ENCODE assay signal across 5 fruit fly cellular contexts in genomic region chr3L:3143383-3143962, dm6.
TF ChIP-seq lines count a peak whose summit lies in the region.

Gene CG11537, minus strand, starts transcription at chr3L:3143457.
Gene Alg2, plus strand, starts transcription at chr3L:3143808.

- TF ChIP-seq CTCF in whole organism, embryonic (GFP tag; optimal IDR thresholded peaks at IDR 0.05; lab: Kevin White, UChicago): no peak

TF ChIP-seq in whole organism, adult, 20 proteins besides CTCF, POLR2A, EP300 and RAD21:
- TF ChIP-seq pad (GFP tag; optimal IDR thresholded peaks at IDR 0.05; lab: Kevin White, UChicago) (no peak), Hr96 (GFP tag; optimal IDR thresholded peaks at IDR 0.05; lab: Kevin White, UChicago) (no peak), CG1620 (GFP tag; optimal IDR thresholded peaks at IDR 0.05; lab: Kevin White, UChicago) (peak; percentile 27), tj (GFP tag; optimal IDR thresholded peaks at IDR 0.05; lab: Kevin White, UChicago) (peak; percentile 59), kay (GFP tag; lab: Kevin White, UChicago; ENCODE audit: borderline replicate concordance) (no peak), CG7045 (GFP tag; optimal IDR thresholded peaks at IDR 0.05; lab: Kevin White, UChicago) (peak; percentile 21), CG11617 (GFP tag; optimal IDR thresholded peaks at IDR 0.05; lab: Kevin White, UChicago) (peak; percentile 10), CG14711 (tag; optimal IDR thresholded peaks at IDR 0.05; lab: Kevin White, UChicago) (peak; percentile 98), CG7101 (tag; optimal IDR thresholded peaks at IDR 0.05; lab: Kevin White, UChicago) (peak; percentile 12), toe (GFP tag; optimal IDR thresholded peaks at IDR 0.05; lab: Kevin White, UChicago) (no peak), CG5204 (GFP tag; optimal IDR thresholded peaks at IDR 0.05; lab: Kevin White, UChicago) (no peak), Mnt (GFP tag; optimal IDR thresholded peaks at IDR 0.05; lab: Kevin White, UChicago) (peak; percentile 57), ovo (GFP tag; optimal IDR thresholded peaks at IDR 0.05; lab: Kevin White, UChicago) (no peak), cic (GFP tag; optimal IDR thresholded peaks at IDR 0.05; lab: Kevin White, UChicago) (no peak), CG33017 (tag; optimal IDR thresholded peaks at IDR 0.05; lab: Kevin White, UChicago) (no peak), CG12768 (GFP tag; optimal IDR thresholded peaks at IDR 0.05; lab: Kevin White, UChicago) (peak; percentile 54), bab1 (GFP tag; optimal IDR thresholded peaks at IDR 0.05; lab: Kevin White, UChicago) (peak; percentile 55), cnc (optimal IDR thresholded peaks at IDR 0.05; lab: Kevin White, UChicago) (no peak)
TF ChIP-seq in whole organism, adult: peak in this region for 9.

TF ChIP-seq in whole organism, embryonic, 481 proteins besides CTCF, POLR2A, EP300 and RAD21 (continues in another document):
- TF ChIP-seq az2 (GFP tag; optimal IDR thresholded peaks at IDR 0.05; lab: Kevin White, UChicago) (peak; percentile 13), rib (GFP tag; IDR thresholded peaks at IDR 0.05; lab: Robert Waterston, UW) (no peak; the same call in 1 of the 2 replicates), CG2199 (GFP tag; IDR thresholded peaks at IDR 0.05; lab: Robert Waterston, UW) (no peak), Rx (GFP tag; IDR thresholded peaks at IDR 0.05; lab: Robert Waterston, UW) (no peak), pzg (GFP tag; optimal IDR thresholded peaks at IDR 0.05; lab: Kevin White, UChicago) (peak; percentile 42), ap (GFP tag; IDR thresholded peaks at IDR 0.05; lab: Robert Waterston, UW) (peak; percentile 23; the same call in 1 of the 2 replicates), CG2116 (GFP tag; optimal IDR thresholded peaks at IDR 0.05; lab: Kevin White, UChicago) (peak; percentile 35), CG18262 (tag; optimal IDR thresholded peaks at IDR 0.05; lab: Kevin White, UChicago) (peak; percentile 45), CG11504 (tag; optimal IDR thresholded peaks at IDR 0.05; lab: Kevin White, UChicago) (peak; percentile 70), CG3163 (GFP tag; optimal IDR thresholded peaks at IDR 0.05; lab: Kevin White, UChicago) (no peak), CG11247 (GFP tag; IDR thresholded peaks at IDR 0.05; lab: Robert Waterston, UW) (peak; percentile 36; the same call in 1 of the 2 replicates), CG16779 (GFP tag; IDR thresholded peaks at IDR 0.05; lab: Robert Waterston, UW) (no peak), fd96Cb (tag; optimal IDR thresholded peaks at IDR 0.05; lab: Kevin White, UChicago) (no peak), CG13775 (GFP tag; optimal IDR thresholded peaks at IDR 0.05; lab: Kevin White, UChicago) (peak; percentile 25), CG30403 (GFP tag; optimal IDR thresholded peaks at IDR 0.05; lab: Kevin White, UChicago) (peak; percentile 22), CG15514 (GFP tag; optimal IDR thresholded peaks at IDR 0.05; lab: Kevin White, UChicago) (peak; percentile 35), CG17186 (GFP tag; optimal IDR thresholded peaks at IDR 0.05; lab: Kevin White, UChicago) (peak; percentile 24), CG9609 (GFP tag; optimal IDR thresholded peaks at IDR 0.05; lab: Kevin White, UChicago) (peak; percentile 6)

TF ChIP-seq in whole organism, prepupa, 60 proteins besides CTCF, POLR2A, EP300 and RAD21:
- TF ChIP-seq OdsH (GFP tag; optimal IDR thresholded peaks at IDR 0.05; lab: Kevin White, UChicago): peak; percentile 34
- TF ChIP-seq esn (GFP tag; optimal IDR thresholded peaks at IDR 0.05; lab: Kevin White, UChicago): peak; percentile 24
- peak; percentile 16 for TF ChIP-seq vri (GFP tag; optimal IDR thresholded peaks at IDR 0.05; lab: Kevin White, UChicago)
- TF ChIP-seq Sox14 (GFP tag; optimal IDR thresholded peaks at IDR 0.05; lab: Kevin White, UChicago): peak; percentile 40
- no peak for TF ChIP-seq Eip93F (GFP tag; optimal IDR thresholded peaks at IDR 0.05; lab: Kevin White, UChicago)
- TF ChIP-seq CG3919 (GFP tag; optimal IDR thresholded peaks at IDR 0.05; lab: Kevin White, UChicago): peak; percentile 31
- TF ChIP-seq CG31627 (GFP tag; optimal IDR thresholded peaks at IDR 0.05; lab: Kevin White, UChicago): peak; percentile 15
- peak; percentile 11 for TF ChIP-seq CG6792 (GFP tag; optimal IDR thresholded peaks at IDR 0.05; lab: Kevin White, UChicago)
- TF ChIP-seq CG3032 (tag; optimal IDR thresholded peaks at IDR 0.05; lab: Kevin White, UChicago): peak; percentile 36
- TF ChIP-seq ss (GFP tag; optimal IDR thresholded peaks at IDR 0.05; lab: Kevin White, UChicago): peak in 1 of 2 experiments; percentile 12
- TF ChIP-seq CG8319 (GFP tag; optimal IDR thresholded peaks at IDR 0.05; lab: Kevin White, UChicago): no peak
- TF ChIP-seq svp (GFP tag; lab: Kevin White, UChicago): peak; percentile 64
- TF ChIP-seq CG6163 (GFP tag; IDR thresholded peaks at IDR 0.05; lab: Robert Waterston, UW): no peak
- peak; percentile 10 for TF ChIP-seq CG34406 (GFP tag; optimal IDR thresholded peaks at IDR 0.05; lab: Kevin White, UChicago)
- TF ChIP-seq salr (GFP tag; optimal IDR thresholded peaks at IDR 0.05; lab: Kevin White, UChicago): peak in 1 of 2 experiments; percentile 7
- peak; percentile 88 for TF ChIP-seq achi (GFP tag; optimal IDR thresholded peaks at IDR 0.05; lab: Kevin White, UChicago)
- TF ChIP-seq Ets96B (tag; optimal IDR thresholded peaks at IDR 0.05; lab: Kevin White, UChicago): peak; percentile 10
- TF ChIP-seq Hr38 (GFP tag; optimal IDR thresholded peaks at IDR 0.05; lab: Kevin White, UChicago): no peak

TF ChIP-seq in whole organism, pupa, 21 proteins besides CTCF, POLR2A, EP300 and RAD21:
- TF ChIP-seq CG4496 (GFP tag; IDR thresholded peaks at IDR 0.05; lab: Robert Waterston, UW) (peak; percentile 32; the same call in 1 of the 3 replicates), CG9948 (tag; optimal IDR thresholded peaks at IDR 0.05; lab: Kevin White, UChicago) (no peak), EcR (GFP tag; optimal IDR thresholded peaks at IDR 0.05; lab: Kevin White, UChicago) (no peak), CG15710 (tag; optimal IDR thresholded peaks at IDR 0.05; lab: Kevin White, UChicago) (peak; percentile 50), fd96Ca (GFP tag; IDR thresholded peaks at IDR 0.05; lab: Robert Waterston, UW) (no peak), CG17806 (tag; optimal IDR thresholded peaks at IDR 0.05; lab: Kevin White, UChicago) (no peak), CG14655 (GFP tag; optimal IDR thresholded peaks at IDR 0.05; lab: Kevin White, UChicago) (no peak), Ets98B (GFP tag; IDR thresholded peaks at IDR 0.05; lab: Robert Waterston, UW) (peak; percentile 25; the same call in 1 of the 2 replicates), D1 (tag; optimal IDR thresholded peaks at IDR 0.05; lab: Kevin White, UChicago) (no peak)

TF ChIP-seq in whole organism, wandering third instar larva, 38 proteins besides CTCF, POLR2A, EP300 and RAD21:
- TF ChIP-seq foxo (GFP tag; optimal IDR thresholded peaks at IDR 0.05; lab: Kevin White, UChicago) (peak in 1 of 2 experiments; percentile 27), usp (GFP tag; optimal IDR thresholded peaks at IDR 0.05; lab: Kevin White, UChicago) (no peak), HLH106 (tag; optimal IDR thresholded peaks at IDR 0.05; lab: Kevin White, UChicago) (peak; percentile 22), psq (GFP tag; optimal IDR thresholded peaks at IDR 0.05; lab: Kevin White, UChicago) (peak; percentile 0), fru (GFP tag; optimal IDR thresholded peaks at IDR 0.05; lab: Kevin White, UChicago) (no peak), Myc (optimal IDR thresholded peaks at IDR 0.05; lab: Kevin White, UChicago) (peak; percentile 35), Sp1 (GFP tag; optimal IDR thresholded peaks at IDR 0.05; lab: Kevin White, UChicago) (peak; percentile 13), CG32264 (GFP tag; optimal IDR thresholded peaks at IDR 0.05; lab: Kevin White, UChicago) (no peak), Rel (GFP tag; optimal IDR thresholded peaks at IDR 0.05; lab: Kevin White, UChicago) (no peak), Rel (tag; optimal IDR thresholded peaks at IDR 0.05; lab: Kevin White, UChicago) (peak; percentile 4), rgr (GFP tag; optimal IDR thresholded peaks at IDR 0.05; lab: Kevin White, UChicago) (peak; percentile 29)
